Worm (Caenorhabditis elegans) whole organism, L1 larva: ENCODE measurements around the gene frpr-18.

Experiments used
- C04F5.9 ChIP-seq: sonication (generic microtip); optimal IDR thresholded peaks from 2 replicates; lab custom pipeline; 2016; ENCODE audit warnings: missing genetic modification characterization, missing compliant biosample characterization
- C16A3.4 ChIP-seq: fragments of 150-350 bp; optimal IDR thresholded peaks from 2 replicates; lab custom pipeline; 2014; ENCODE audit warnings: missing biosample characterization, missing genetic modification characterization
- C34B4.2 ChIP-seq: sonication (generic microtip); optimal IDR thresholded peaks from 2 replicates; lab custom pipeline; 2017; ENCODE audit warnings: mild to moderate bottlenecking, missing genetic modification characterization, missing compliant biosample characterization
- F16B12.6 ChIP-seq: fragments of 150-350 bp; optimal IDR thresholded peaks from 2 replicates; lab custom pipeline; 2014; ENCODE audit warnings: missing biosample characterization, missing genetic modification characterization
- Y116A8C.19 ChIP-seq: sonication (generic microtip); optimal IDR thresholded peaks from 2 replicates; lab custom pipeline; 2016; ENCODE audit warnings: missing compliant biosample characterization, missing genetic modification characterization, borderline replicate concordance
- alr-1 ChIP-seq: fragments of 200-800 bp; sonication (Bioruptor generic); optimal IDR thresholded peaks from 2 replicates; lab custom pipeline; 2018; ENCODE audit warnings: borderline replicate concordance, mild to moderate bottlenecking, missing genetic modification characterization, missing compliant biosample characterization
- ceh-63 ChIP-seq: fragments of 200-800 bp; sonication (Bioruptor generic); optimal IDR thresholded peaks from 2 replicates; lab custom pipeline; 2018; ENCODE audit warnings: mild to moderate bottlenecking, missing genetic modification characterization, missing compliant biosample characterization
- ceh-82 ChIP-seq, 3 experiments: fragments of 150-350 bp in 1 of 3; sonication (generic microtip) in 2 of 3; optimal IDR thresholded peaks; 2 replicates each; lab custom pipeline; 2014 to 2017; ENCODE audit warnings: missing biosample characterization in 3 of 3, missing genetic modification characterization in 3 of 3
- ceh-90 ChIP-seq: sonication (generic microtip); optimal IDR thresholded peaks from 2 replicates; lab custom pipeline; 2016; ENCODE audit warnings: missing genetic modification characterization, missing compliant biosample characterization
- ces-1 ChIP-seq: fragments of 150-350 bp; optimal IDR thresholded peaks from 2 replicates; lab custom pipeline; 2014; ENCODE audit warnings: missing biosample characterization, missing genetic modification reagents, missing genetic modification characterization
- dpl-1 ChIP-seq, 3 experiments: fragments of 150-350 bp in 2 of 3; sonication (generic microtip) in 1 of 3; optimal IDR thresholded peaks; 2 replicates each; lab custom pipeline; 2014 to 2017; ENCODE audit warnings: missing biosample characterization in 3 of 3, missing genetic modification characterization in 3 of 3, missing genetic modification reagents in 3 of 3
- dsc-1 ChIP-seq: sonication (generic microtip); optimal IDR thresholded peaks from 2 replicates; lab custom pipeline; 2016; ENCODE audit warnings: mild to moderate bottlenecking, missing genetic modification characterization, missing compliant biosample characterization
- egl-13 ChIP-seq: sonication (generic microtip); optimal IDR thresholded peaks from 2 replicates; lab custom pipeline; 2016; ENCODE audit warnings: missing genotype, missing genetic modification reagents, missing genetic modification characterization, missing compliant biosample characterization
- elt-2 ChIP-seq: sonication (generic microtip); optimal IDR thresholded peaks from 2 replicates; lab custom pipeline; 2016; ENCODE audit warnings: missing genetic modification characterization, mild to moderate bottlenecking, inconsistent platforms, missing compliant biosample characterization, missing genetic modification reagents
- elt-3 ChIP-seq, 6 experiments: fragments of 150-350 bp in 1 of 6; sonication (generic microtip); optimal IDR thresholded peaks; 2 replicates each; lab custom pipeline; 2017 to 2018; ENCODE audit warnings: missing biosample characterization in 6 of 6, missing genetic modification characterization in 6 of 6, inconsistent platforms in 1 of 6
- ets-5 ChIP-seq: fragments of 200-800 bp; sonication (Bioruptor generic); IDR thresholded peaks from 2 replicates; pipeline ENCODE4 v1.3.6; 2022; ENCODE audit warnings: missing genetic modification characterization, missing compliant biosample characterization
- fkh-4 ChIP-seq: sonication (generic microtip); optimal IDR thresholded peaks from 2 replicates; lab custom pipeline; 2016; ENCODE audit warnings: missing compliant biosample characterization, missing genetic modification characterization, borderline replicate concordance
- fkh-8 ChIP-seq: sonication (generic microtip); optimal IDR thresholded peaks from 2 replicates; lab custom pipeline; 2016; ENCODE audit warnings: mild to moderate bottlenecking, missing genetic modification characterization, missing compliant biosample characterization
- fos-1 ChIP-seq: fragments of 150-350 bp; optimal IDR thresholded peaks from 2 replicates; lab custom pipeline; 2014; ENCODE audit warnings: missing biosample characterization, missing genetic modification characterization
- grh-1 ChIP-seq: fragments of 200-800 bp; sonication (Bioruptor generic); IDR thresholded peaks from 2 replicates; pipeline ENCODE4 v1.3.6; 2022; ENCODE audit warnings: missing genetic modification reagents, missing genetic modification characterization, missing compliant biosample characterization
- irx-1 ChIP-seq: sonication (generic microtip); optimal IDR thresholded peaks from 2 replicates; lab custom pipeline; 2016; ENCODE audit warnings: missing genetic modification characterization, missing compliant biosample characterization
- isw-1 ChIP-seq: fragments of 200-800 bp; sonication (Bioruptor generic); IDR thresholded peaks from 2 replicates; pipeline ENCODE4 v1.3.6; 2022; ENCODE audit warnings: missing genetic modification characterization, missing compliant biosample characterization
- lin-15B ChIP-seq: fragments of 150-350 bp; sonication (generic microtip); optimal IDR thresholded peaks from 3 replicates; lab custom pipeline; 2014; ENCODE audit warnings: missing biosample characterization, missing genetic modification characterization
- lin-35 ChIP-seq, 2 experiments: fragments of 150-350 bp; optimal IDR thresholded peaks; 2 replicates each; lab custom pipeline; 2014; ENCODE audit warnings: missing biosample characterization in 2 of 2, missing genetic modification characterization in 2 of 2, missing genetic modification reagents in 2 of 2
- lin-39 ChIP-seq: fragments of 150-350 bp; optimal IDR thresholded peaks from 2 replicates; lab custom pipeline; 2014; ENCODE audit warnings: missing biosample characterization, missing genetic modification reagents, missing genetic modification characterization
- lir-3 ChIP-seq: sonication (generic microtip); optimal IDR thresholded peaks from 2 replicates; lab custom pipeline; 2016; ENCODE audit warnings: mild to moderate bottlenecking, missing genetic modification characterization, moderate library complexity, missing compliant biosample characterization; ENCODE audit not compliant: poor library complexity
- lsy-2 ChIP-seq, 2 experiments: fragments of 150-350 bp; optimal IDR thresholded peaks; 2 replicates each; lab custom pipeline; 2014; ENCODE audit warnings: missing biosample characterization in 2 of 2, missing genetic modification characterization in 2 of 2
- mef-2 ChIP-seq: fragments of 150-350 bp; optimal IDR thresholded peaks from 2 replicates; lab custom pipeline; 2014; ENCODE audit warnings: missing biosample characterization, missing genetic modification characterization
- mep-1 ChIP-seq: fragments of 150-350 bp; optimal IDR thresholded peaks from 2 replicates; lab custom pipeline; 2014; ENCODE audit warnings: missing biosample characterization, missing genetic modification characterization
- nhr-20 ChIP-seq: sonication (generic microtip); optimal IDR thresholded peaks from 2 replicates; lab custom pipeline; 2016; ENCODE audit warnings: mild to moderate bottlenecking, missing genetic modification characterization, missing compliant biosample characterization
- nhr-237 ChIP-seq: fragments of 150-350 bp; optimal IDR thresholded peaks from 2 replicates; lab custom pipeline; 2014; ENCODE audit warnings: missing biosample characterization, missing genetic modification characterization
- nhr-47 ChIP-seq: sonication (generic microtip); optimal IDR thresholded peaks from 2 replicates; lab custom pipeline; 2016; ENCODE audit warnings: mild to moderate bottlenecking, missing genetic modification characterization, moderate library complexity, missing compliant biosample characterization
- nhr-71 ChIP-seq: sonication (generic microtip); optimal IDR thresholded peaks from 2 replicates; lab custom pipeline; 2016; ENCODE audit warnings: mild to moderate bottlenecking, missing genetic modification characterization, moderate library complexity, missing compliant biosample characterization
- nhr-77 ChIP-seq: fragments of 150-350 bp; optimal IDR thresholded peaks from 2 replicates; lab custom pipeline; 2014; ENCODE audit warnings: missing biosample characterization, missing genetic modification characterization
- nhr-84 ChIP-seq: sonication (generic microtip); optimal IDR thresholded peaks from 2 replicates; lab custom pipeline; 2017; ENCODE audit warnings: missing biosample characterization, missing genetic modification characterization
- nhr-90 ChIP-seq: sonication (generic microtip); optimal IDR thresholded peaks from 2 replicates; lab custom pipeline; 2016; ENCODE audit warnings: mild to moderate bottlenecking, missing genetic modification characterization, missing compliant biosample characterization; ENCODE audit not compliant: poor library complexity
- pag-3 ChIP-seq: sonication (generic microtip); optimal IDR thresholded peaks from 2 replicates; lab custom pipeline; 2017; ENCODE audit warnings: missing genetic modification characterization, mild to moderate bottlenecking, missing compliant biosample characterization, antibody characterized with exemption, borderline replicate concordance; ENCODE audit not compliant: insufficient read depth
- pax-3 ChIP-seq: fragments of 200-800 bp; sonication (Bioruptor generic); optimal IDR thresholded peaks from 2 replicates; lab custom pipeline; 2018; ENCODE audit warnings: mild to moderate bottlenecking, missing genetic modification characterization, moderate library complexity, missing compliant biosample characterization
- pqm-1 ChIP-seq: sonication (generic microtip); optimal IDR thresholded peaks from 3 replicates; lab custom pipeline; 2017; ENCODE audit warnings: missing biosample characterization, missing genetic modification characterization
- rnt-1 ChIP-seq: sonication (generic microtip); optimal IDR thresholded peaks from 2 replicates; lab custom pipeline; 2016; ENCODE audit warnings: mild to moderate bottlenecking, missing genetic modification characterization, moderate library complexity, missing compliant biosample characterization
- snu-23 ChIP-seq: sonication (generic microtip); optimal IDR thresholded peaks from 2 replicates; lab custom pipeline; 2016; ENCODE audit warnings: missing genetic modification characterization, missing compliant biosample characterization
- sox-4 ChIP-seq: sonication (generic microtip); optimal IDR thresholded peaks from 2 replicates; lab custom pipeline; 2016; ENCODE audit warnings: missing genetic modification characterization, missing compliant biosample characterization
- sptf-1 ChIP-seq: fragments of 150-350 bp; optimal IDR thresholded peaks from 2 replicates; lab custom pipeline; 2014; ENCODE audit warnings: missing biosample characterization, missing genetic modification characterization
- sup-37 ChIP-seq: fragments of 200-800 bp; sonication (Bioruptor generic); optimal IDR thresholded peaks from 2 replicates; lab custom pipeline; 2018; ENCODE audit warnings: mild to moderate bottlenecking, missing genetic modification characterization, missing compliant biosample characterization
- swsn-7 ChIP-seq: sonication (generic microtip); optimal IDR thresholded peaks from 2 replicates; lab custom pipeline; 2016; ENCODE audit warnings: missing genetic modification characterization, missing compliant biosample characterization
- tbx-2 ChIP-seq: sonication (generic microtip); optimal IDR thresholded peaks from 2 replicates; lab custom pipeline; 2016; ENCODE audit warnings: missing genetic modification characterization, missing compliant biosample characterization
- tlp-1 ChIP-seq: fragments of 150-350 bp; optimal IDR thresholded peaks from 2 replicates; lab custom pipeline; 2014; ENCODE audit warnings: missing biosample characterization, missing genetic modification characterization
- unc-130 ChIP-seq: fragments of 150-350 bp; optimal IDR thresholded peaks from 2 replicates; lab custom pipeline; 2017; ENCODE audit warnings: missing biosample characterization, missing genetic modification characterization, inconsistent platforms
- unc-86 ChIP-seq: sonication (generic microtip); optimal IDR thresholded peaks from 2 replicates; lab custom pipeline; 2016; ENCODE audit warnings: missing genetic modification characterization, missing compliant biosample characterization
- unc-98 ChIP-seq: fragments of 200-800 bp; sonication (Bioruptor generic); IDR thresholded peaks from 2 replicates; pipeline ENCODE4 v1.3.6; 2022; ENCODE audit warnings: missing genetic modification characterization, missing compliant biosample characterization
- zag-1 ChIP-seq: fragments of 150-350 bp; optimal IDR thresholded peaks from 2 replicates; lab custom pipeline; 2014; ENCODE audit warnings: missing biosample characterization, missing genetic modification characterization
- zip-4 ChIP-seq: fragments of 200-800 bp; sonication (Bioruptor generic); optimal IDR thresholded peaks from 2 replicates; lab custom pipeline; 2018; ENCODE audit warnings: mild to moderate bottlenecking, missing genetic modification characterization, moderate library complexity, missing compliant biosample characterization
- ztf-11 ChIP-seq, 2 experiments: sonication (generic microtip); optimal IDR thresholded peaks; 2 replicates each; lab custom pipeline; 2016 to 2017; ENCODE audit warnings: missing genetic modification characterization in 2 of 2, missing biosample characterization in 1 of 2, missing compliant biosample characterization in 1 of 2

The frpr-18 gene

DNA sequence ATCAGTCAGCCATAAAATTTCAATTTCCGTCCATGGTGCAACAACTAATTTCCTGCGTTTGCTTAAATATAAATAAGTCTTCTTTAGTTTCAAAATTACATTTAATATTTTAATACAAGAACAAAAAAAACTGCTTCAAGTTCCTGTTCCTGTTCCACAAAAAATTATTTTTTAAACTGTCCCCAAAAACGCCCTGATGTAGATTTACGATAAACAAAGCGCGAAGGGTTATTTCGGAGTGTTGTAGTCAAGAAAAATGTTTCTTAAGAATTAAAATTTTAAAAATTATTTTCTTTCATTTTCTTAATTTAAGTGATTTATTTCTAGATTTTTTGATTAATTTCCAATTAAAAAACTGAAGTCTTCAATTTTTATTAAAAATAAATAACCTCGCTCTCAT lies 31.5 kb upstream of the frpr-18 start, which contains the start of gene T15B7.15:
T15B7.15 (minus strand) TSS at position 67 of the 400 bp plus-strand sequence.
- TF ChIP-seq dpl-1 (GFP tag; optimal IDR thresholded peaks at IDR 0.05; lab: Kevin White, UChicago) (peak; percentile 72 to 88 (median 82)), fkh-4 (tag; lab: Kevin White, UChicago) (no peak), sox-4 (tag; lab: Kevin White, UChicago) (no peak), pax-3 (tag; lab: Kevin White, UChicago) (no peak), ceh-63 (no peak), zip-4 (GFP tag; lab: Kevin White, UChicago) (no peak), pag-3 (tag; lab: Kevin White, UChicago) (no peak), fkh-8 (no peak), mef-2 (tag; lab: Kevin White, UChicago) (no peak), zag-1 (tag; lab: Kevin White, UChicago) (no peak), unc-98 (GFP tag; lab: Robert Waterston, UW) (no peak), isw-1 (no peak), grh-1 (GFP tag; lab: Robert Waterston, UW) (no peak), tlp-1 (no peak), egl-13 (no peak), nhr-20 (tag; lab: Kevin White, UChicago) (peak; percentile 21), sup-37 (GFP tag; lab: Kevin White, UChicago) (no peak), nhr-84 (tag; lab: Kevin White, UChicago) (no peak), unc-86 (tag; lab: Kevin White, UChicago) (no peak), nhr-47 (peak; percentile 53), ces-1 (no peak), ceh-90 (tag; lab: Kevin White, UChicago) (no peak), ztf-11 (tag; optimal IDR thresholded peaks at IDR 0.05; lab: Kevin White, UChicago) (no peak), unc-130 (tag; lab: Kevin White, UChicago) (no peak), ceh-82 (tag; optimal IDR thresholded peaks at IDR 0.05; lab: Kevin White, UChicago) (peak in 2 of 3 experiments; percentile 11 to 33), elt-2 (tag; lab: Kevin White, UChicago) (no peak), lsy-2 (tag; optimal IDR thresholded peaks at IDR 0.05; lab: Kevin White, UChicago) (peak; percentile 25 to 71), ets-5 (GFP tag; lab: Robert Waterston, UW) (no peak), pqm-1 (tag; lab: Kevin White, UChicago) (no peak), lin-35 (GFP tag; optimal IDR thresholded peaks at IDR 0.05; lab: Kevin White, UChicago) (peak; percentile 67 to 87), swsn-7 (tag; lab: Kevin White, UChicago) (peak; percentile 36), C04F5.9 (no peak), sptf-1 (tag; lab: Kevin White, UChicago) (no peak), C16A3.4 (tag; lab: Kevin White, UChicago) (peak; percentile 31), mep-1 (tag; lab: Kevin White, UChicago) (peak; percentile 36), irx-1 (tag; lab: Kevin White, UChicago) (peak; percentile 20), nhr-77 (tag; lab: Kevin White, UChicago) (no peak), F16B12.6 (tag; lab: Kevin White, UChicago) (no peak), lin-39 (tag; lab: Kevin White, UChicago) (peak; percentile 21), Y116A8C.19 (tag; lab: Kevin White, UChicago) (no peak), dsc-1 (tag; lab: Kevin White, UChicago) (peak; percentile 21), rnt-1 (tag; lab: Kevin White, UChicago) (peak; percentile 30), lir-3 (tag; lab: Kevin White, UChicago) (no peak), fos-1 (tag; lab: Kevin White, UChicago) (no peak), nhr-71 (tag; lab: Kevin White, UChicago) (peak; percentile 50), alr-1 (tag; lab: Kevin White, UChicago) (no peak), lin-15B (tag; lab: Kevin White, UChicago) (peak; percentile 51), nhr-237 (no peak), snu-23 (GFP tag; lab: Kevin White, UChicago) (peak; percentile 42), elt-3 (tag; optimal IDR thresholded peaks at IDR 0.05; lab: Kevin White, UChicago) (peak in 1 of 6 experiments; percentile 1), C34B4.2 (tag; lab: Kevin White, UChicago) (no peak), nhr-90 (tag; lab: Kevin White, UChicago) (no peak), tbx-2 (tag; lab: Kevin White, UChicago) (peak; percentile 18)
